Fruit fly (Drosophila melanogaster) whole organism, embryonic: ENCODE results near the gene Kdm3.

Source experiments
- CG10431 ChIP-seq: fragments of 200-800 bp; sonication (Bioruptor generic); optimal IDR thresholded peaks from 3 replicates; lab custom pipeline; 2018; ENCODE audit warnings: missing biosample characterization, mild to moderate bottlenecking, missing genetic modification characterization
- CG12071 ChIP-seq: fragments of 200-800 bp; sonication (Bioruptor generic); optimal IDR thresholded peaks from 3 replicates; lab custom pipeline; 2018; ENCODE audit warnings: missing biosample characterization, mild to moderate bottlenecking, missing genetic modification characterization
- CG13287 ChIP-seq: fragments of 200-800 bp; sonication (Bioruptor generic); IDR thresholded peaks from 2 replicates; pipeline ENCODE4 v1.3.6; 2022; ENCODE audit warnings: missing biosample characterization, missing genetic modification characterization; ENCODE audit not compliant: partially characterized antibody
- CG13624 ChIP-seq: fragments of 200-800 bp; sonication (Bioruptor generic); optimal IDR thresholded peaks from 2 replicates; lab custom pipeline; 2016; ENCODE audit warnings: missing biosample characterization, missing genetic modification characterization
- CG14050 ChIP-seq: fragments of 200-800 bp; sonication (Bioruptor generic); IDR thresholded peaks from 3 replicates; pipeline ENCODE4 v1.3.6; 2022; ENCODE audit warnings: missing biosample characterization, missing genetic modification characterization
- CG14441 ChIP-seq: fragments of 200-800 bp; sonication (Bioruptor generic); IDR thresholded peaks from 2 replicates; pipeline ENCODE4 v1.3.6; 2022; ENCODE audit warnings: missing biosample characterization, missing genetic modification characterization
- CG1529 ChIP-seq: fragments of 200-800 bp; sonication (Bioruptor generic); optimal IDR thresholded peaks from 3 replicates; lab custom pipeline; 2018; ENCODE audit warnings: missing biosample characterization, missing genetic modification characterization
- CG15479 ChIP-seq: fragments of 200-800 bp; sonication (Bioruptor generic); optimal IDR thresholded peaks from 3 replicates; lab custom pipeline; 2019; ENCODE audit warnings: missing biosample characterization, mild to moderate bottlenecking, missing genetic modification characterization, moderate library complexity
- CG17612 ChIP-seq: fragments of 200-800 bp; sonication (Bioruptor generic); IDR thresholded peaks from 2 replicates; pipeline ENCODE4 v1.3.6; 2022; ENCODE audit warnings: missing biosample characterization, missing genetic modification characterization
- CG17912 ChIP-seq: fragments of 200-800 bp; sonication (Bioruptor generic); optimal IDR thresholded peaks from 2 replicates; lab custom pipeline; 2018; ENCODE audit warnings: missing biosample characterization, mild to moderate bottlenecking, missing genetic modification characterization
- CG3065 ChIP-seq: fragments of 200-800 bp; sonication (Bioruptor generic); optimal IDR thresholded peaks from 2 replicates; lab custom pipeline; 2016; ENCODE audit warnings: missing biosample characterization, missing genetic modification characterization
- CG3281 ChIP-seq: fragments of 200-800 bp; sonication (Bioruptor generic); optimal IDR thresholded peaks from 3 replicates; lab custom pipeline; 2017; ENCODE audit warnings: missing biosample characterization, mild to moderate bottlenecking, missing genetic modification characterization
- CG43689 ChIP-seq: fragments of 200-800 bp; sonication (Bioruptor generic); IDR thresholded peaks from 2 replicates; pipeline ENCODE4 v1.3.6; 2022; ENCODE audit warnings: missing biosample characterization, missing genetic modification characterization
- CG4707 ChIP-seq: fragments of 200-800 bp; sonication (Bioruptor generic); optimal IDR thresholded peaks from 2 replicates; lab custom pipeline; 2018; ENCODE audit warnings: missing biosample characterization, mild to moderate bottlenecking, missing genetic modification characterization, moderate library complexity
- CG7357 ChIP-seq: fragments of 200-800 bp; sonication (Bioruptor generic); IDR thresholded peaks from 3 replicates; pipeline ENCODE4 v1.3.6; 2022; ENCODE audit warnings: missing biosample characterization, missing genetic modification characterization
- CG7372 ChIP-seq: fragments of 200-800 bp; sonication (Bioruptor generic); IDR thresholded peaks from 2 replicates; pipeline ENCODE4 v1.3.6; 2022; ENCODE audit warnings: missing biosample characterization, missing genetic modification characterization
- CG7928 ChIP-seq: fragments of 200-800 bp; sonication (Bioruptor generic); optimal IDR thresholded peaks from 2 replicates; lab custom pipeline; 2017; ENCODE audit warnings: missing biosample characterization, mild to moderate bottlenecking, missing genetic modification characterization
- CG7987 ChIP-seq: fragments of 200-800 bp; sonication (Bioruptor generic); optimal IDR thresholded peaks from 2 replicates; lab custom pipeline; 2018; ENCODE audit warnings: missing biosample characterization, mild to moderate bottlenecking, missing genetic modification characterization, moderate library complexity
- CG8388 ChIP-seq: fragments of 200-800 bp; sonication (Bioruptor generic); optimal IDR thresholded peaks from 2 replicates; lab custom pipeline; 2019; ENCODE audit warnings: missing biosample characterization, mild to moderate bottlenecking, missing genetic modification characterization, moderate library complexity
- CG9437 ChIP-seq: fragments of 200-800 bp; sonication (Bioruptor generic); optimal IDR thresholded peaks from 2 replicates; lab custom pipeline; 2018; ENCODE audit warnings: missing biosample characterization, mild to moderate bottlenecking, missing genetic modification characterization
- CHES-1-like ChIP-seq: fragments of 200-800 bp; sonication (Bioruptor generic); optimal IDR thresholded peaks from 2 replicates; lab custom pipeline; 2016; ENCODE audit warnings: missing biosample characterization, missing genetic modification characterization
- Dfd ChIP-seq, 2 experiments: fragments of >200 bp; optimal IDR thresholded peaks; 2 replicates each; lab custom pipeline; 2017; ENCODE audit warnings: missing biosample characterization in 2 of 2, missing genetic modification characterization in 2 of 2
- Elba2 ChIP-seq: fragments of 200-800 bp; sonication (Bioruptor generic); optimal IDR thresholded peaks from 3 replicates; lab custom pipeline; 2016; ENCODE audit warnings: missing biosample characterization, missing genetic modification characterization
- Fer1 ChIP-seq: fragments of 200-800 bp; sonication (Bioruptor generic); optimal IDR thresholded peaks from 2 replicates; lab custom pipeline; 2017; ENCODE audit warnings: missing biosample characterization, mild to moderate bottlenecking, missing genetic modification characterization
- Fer3 ChIP-seq: fragments of 200-800 bp; sonication (Bioruptor generic); optimal IDR thresholded peaks from 2 replicates; lab custom pipeline; 2018; ENCODE audit warnings: missing biosample characterization, mild to moderate bottlenecking, missing genetic modification characterization, moderate library complexity
- GATAe ChIP-seq: fragments of 200-800 bp; sonication (Bioruptor generic); conservative IDR thresholded peaks from 2 replicates; pipeline ENCODE4 v1.3.6; 2022; ENCODE audit warnings: missing biosample characterization, missing genetic modification characterization
- HLH54F ChIP-seq: fragments of 200-800 bp; sonication (Bioruptor generic); optimal IDR thresholded peaks from 3 replicates; lab custom pipeline; 2016; ENCODE audit warnings: missing biosample characterization, missing genetic modification characterization
- Hand ChIP-seq: fragments of 200-800 bp; sonication (Bioruptor generic); optimal IDR thresholded peaks from 2 replicates; lab custom pipeline; 2017; ENCODE audit warnings: mild to moderate bottlenecking, missing biosample characterization, missing genetic modification reagents, missing genetic modification characterization
- Hmx ChIP-seq: fragments of 200-800 bp; sonication (Bioruptor generic); optimal IDR thresholded peaks from 2 replicates; lab custom pipeline; 2016; ENCODE audit warnings: missing biosample characterization, missing genetic modification characterization
- Hr3 ChIP-seq: fragments of 200-800 bp; sonication (Bioruptor generic); optimal IDR thresholded peaks from 3 replicates; lab custom pipeline; 2016; ENCODE audit warnings: missing biosample characterization, missing genetic modification characterization
- Sox100B ChIP-seq: fragments of 200-800 bp; sonication (Bioruptor generic); optimal IDR thresholded peaks from 3 replicates; lab custom pipeline; 2018; ENCODE audit warnings: missing biosample characterization, mild to moderate bottlenecking, missing genetic modification characterization
- Trl ChIP-seq, 3 experiments: fragments of >200 bp in 2 of 3; fragments of 200-800 bp in 1 of 3; sonication (Bioruptor generic) in 1 of 3; optimal IDR thresholded peaks; 2 replicates in 1 of 3; 3 replicates in 2 of 3; lab custom pipeline; 2016 to 2017; ENCODE audit warnings: missing biosample characterization in 1 of 3, missing genetic modification characterization in 1 of 3
- Xrp1 ChIP-seq: fragments of 200-800 bp; sonication (Bioruptor generic); IDR thresholded peaks from 2 replicates; pipeline ENCODE4 v1.3.6; 2022; ENCODE audit warnings: missing biosample characterization, missing genetic modification characterization
- bcd ChIP-seq: fragments of 200-800 bp; sonication (Bioruptor generic); optimal IDR thresholded peaks from 2 replicates; lab custom pipeline; 2017; ENCODE audit warnings: missing biosample characterization, mild to moderate bottlenecking, missing genetic modification characterization
- bigmax ChIP-seq: fragments of 200-800 bp; sonication (Bioruptor generic); optimal IDR thresholded peaks from 2 replicates; lab custom pipeline; 2018; ENCODE audit warnings: missing biosample characterization, mild to moderate bottlenecking, missing genetic modification characterization
- crc ChIP-seq: fragments of 200-800 bp; sonication (Bioruptor generic); optimal IDR thresholded peaks from 2 replicates; lab custom pipeline; 2016; ENCODE audit warnings: missing biosample characterization, missing genetic modification characterization
- da ChIP-seq: fragments of 200-800 bp; sonication (Bioruptor generic); optimal IDR thresholded peaks from 2 replicates; lab custom pipeline; 2016; ENCODE audit warnings: missing biosample characterization, missing genetic modification characterization
- dati ChIP-seq: fragments of 200-800 bp; sonication (Bioruptor generic); IDR thresholded peaks from 2 replicates; pipeline ENCODE4 v1.3.6; 2022; ENCODE audit warnings: missing biosample characterization, missing genetic modification characterization
- dimm ChIP-seq: fragments of 200-800 bp; sonication (Bioruptor generic); IDR thresholded peaks from 2 replicates; pipeline ENCODE4 v1.3.6; 2022; ENCODE audit warnings: missing biosample characterization, missing genetic modification characterization
- gsb-n ChIP-seq: fragments of 200-800 bp; sonication (Bioruptor generic); optimal IDR thresholded peaks from 3 replicates; lab custom pipeline; 2018; ENCODE audit warnings: missing biosample characterization, mild to moderate bottlenecking, missing genetic modification characterization
- jumu ChIP-seq: fragments of 200-800 bp; sonication (Bioruptor generic); optimal IDR thresholded peaks from 3 replicates; lab custom pipeline; 2016; ENCODE audit warnings: missing biosample characterization, missing genetic modification characterization
- phol ChIP-seq: fragments of 200-800 bp; sonication (Bioruptor generic); optimal IDR thresholded peaks from 3 replicates; lab custom pipeline; 2018; ENCODE audit warnings: missing biosample characterization, mild to moderate bottlenecking, missing genetic modification characterization, moderate library complexity
- pita ChIP-seq: fragments of 200-800 bp; sonication (Bioruptor generic); optimal IDR thresholded peaks from 2 replicates; lab custom pipeline; 2017; ENCODE audit warnings: missing biosample characterization, mild to moderate bottlenecking, missing genetic modification characterization
- pnt ChIP-seq: fragments of 200-800 bp; sonication (Bioruptor generic); optimal IDR thresholded peaks from 3 replicates; lab custom pipeline; 2016; ENCODE audit warnings: missing biosample characterization, missing genetic modification characterization
- shn ChIP-seq: fragments of 200-800 bp; sonication (Bioruptor generic); optimal IDR thresholded peaks from 3 replicates; lab custom pipeline; 2016; ENCODE audit warnings: missing biosample characterization, missing genetic modification characterization
- tap ChIP-seq: fragments of 200-800 bp; optimal IDR thresholded peaks from 3 replicates; lab custom pipeline; 2019; ENCODE audit warnings: missing biosample characterization, mild to moderate bottlenecking, missing genetic modification characterization, moderate library complexity
- yki ChIP-seq: fragments of >200 bp; optimal IDR thresholded peaks from 3 replicates; lab custom pipeline; 2018
- zfh1 ChIP-seq: fragments of 200-800 bp; sonication (Bioruptor generic); IDR thresholded peaks from 3 replicates; pipeline ENCODE4 v1.3.6; 2022; ENCODE audit warnings: missing biosample characterization, missing genetic modification characterization
- zfh2 ChIP-seq: fragments of 200-800 bp; sonication (Bioruptor generic); optimal IDR thresholded peaks from 2 replicates; lab custom pipeline; 2016; ENCODE audit warnings: missing biosample characterization, missing genetic modification characterization

Gene Kdm3

dm6 chr3R:9527907-9528842, 12.4 kb downstream of the Kdm3 start (continued):
- TF ChIP-seq CG8388 (GFP tag; lab: Kevin White, UChicago): no peak
- no peak for TF ChIP-seq yki
- TF ChIP-seq Trl (optimal IDR thresholded peaks at IDR 0.05; lab: Kevin White, UChicago): no peak
- TF ChIP-seq Trl (GFP tag; optimal IDR thresholded peaks at IDR 0.05; lab: Kevin White, UChicago): peak; percentile 96
- peak; percentile 31 for TF ChIP-seq gsb-n (tag; lab: Kevin White, UChicago)
- peak; percentile 90 for TF ChIP-seq CHES-1-like
- peak; percentile 45 for TF ChIP-seq CG3065 (GFP tag; lab: Kevin White, UChicago)
- no peak for TF ChIP-seq CG13287 (GFP tag; lab: Robert Waterston, UW)
- peak; percentile 75 for TF ChIP-seq phol (tag; lab: Kevin White, UChicago)
- peak; percentile 51 for TF ChIP-seq bigmax
- TF ChIP-seq CG9437 (GFP tag; lab: Kevin White, UChicago): peak; percentile 61
- TF ChIP-seq CG10431: no peak
- TF ChIP-seq dimm (GFP tag; lab: Robert Waterston, UW): peak; percentile 39; the same call in 1 of the 2 replicates
- peak; percentile 90 for TF ChIP-seq jumu (GFP tag; lab: Kevin White, UChicago)
- TF ChIP-seq da (GFP tag; lab: Kevin White, UChicago): peak; percentile 64
- TF ChIP-seq pnt: peak; percentile 78
- TF ChIP-seq CG3281 (GFP tag; lab: Kevin White, UChicago): peak; percentile 96
- TF ChIP-seq CG14050: peak; percentile 56
- peak; percentile 69 for TF ChIP-seq Sox100B (GFP tag; lab: Kevin White, UChicago)
- TF ChIP-seq CG15479 (GFP tag; lab: Kevin White, UChicago): no peak
- TF ChIP-seq CG17912 (GFP tag; lab: Kevin White, UChicago): no peak
- peak; percentile 93 for TF ChIP-seq GATAe (GFP tag; lab: Robert Waterston, UW)
- TF ChIP-seq shn (GFP tag; lab: Kevin White, UChicago): peak; percentile 83
- peak; percentile 85 for TF ChIP-seq CG7372 (GFP tag; lab: Robert Waterston, UW)
- peak; percentile 68 for TF ChIP-seq dati (GFP tag; lab: Robert Waterston, UW)
- TF ChIP-seq CG7987 (GFP tag; lab: Kevin White, UChicago): peak; percentile 92
- TF ChIP-seq CG13624 (GFP tag; lab: Kevin White, UChicago): peak; percentile 95
- peak; percentile 92 for TF ChIP-seq crc (GFP tag; lab: Kevin White, UChicago)
- TF ChIP-seq CG12071: peak; percentile 95
- peak; percentile 72 for TF ChIP-seq CG43689 (GFP tag; lab: Robert Waterston, UW)
- TF ChIP-seq CG7357: peak; percentile 73; the same call in 2 of the 3 replicates
- TF ChIP-seq tap (tag; lab: Kevin White, UChicago): peak; percentile 86
- peak; percentile 12 for TF ChIP-seq CG1529 (GFP tag; lab: Kevin White, UChicago)
- TF ChIP-seq zfh1: peak; percentile 91
- TF ChIP-seq Fer3: peak; percentile 95
- TF ChIP-seq Hr3 (GFP tag; lab: Kevin White, UChicago): peak; percentile 64
- peak; percentile 90 for TF ChIP-seq Xrp1 (GFP tag; lab: Robert Waterston, UW)
- peak; percentile 75 for TF ChIP-seq CG7928 (GFP tag; lab: Kevin White, UChicago)
- peak; percentile 95 for TF ChIP-seq CG14441 (GFP tag; lab: Robert Waterston, UW)
- peak; percentile 77 for TF ChIP-seq CG17612
- TF ChIP-seq Dfd (GFP tag; optimal IDR thresholded peaks at IDR 0.05; lab: Kevin White, UChicago): no peak
- TF ChIP-seq Fer1 (GFP tag; lab: Kevin White, UChicago): peak; percentile 95
- no peak for TF ChIP-seq Elba2 (GFP tag; lab: Kevin White, UChicago)
- TF ChIP-seq CG4707: peak; percentile 28
- peak; percentile 81 for TF ChIP-seq HLH54F
- TF ChIP-seq bcd (GFP tag; lab: Kevin White, UChicago): peak; percentile 92
- TF ChIP-seq zfh2 (GFP tag; lab: Kevin White, UChicago): peak; percentile 94
- peak; percentile 67 for TF ChIP-seq Hand (GFP tag; lab: Kevin White, UChicago)
- no peak for TF ChIP-seq pita (GFP tag; lab: Kevin White, UChicago)
- peak; percentile 73 for TF ChIP-seq Hmx (GFP tag; lab: Kevin White, UChicago)
